Worm (Caenorhabditis elegans): ENCODE results near the gene C32B5.13.
A peak's percentile ranks its signal among the peaks of the same experiment; 100 is the strongest.

DNA sequence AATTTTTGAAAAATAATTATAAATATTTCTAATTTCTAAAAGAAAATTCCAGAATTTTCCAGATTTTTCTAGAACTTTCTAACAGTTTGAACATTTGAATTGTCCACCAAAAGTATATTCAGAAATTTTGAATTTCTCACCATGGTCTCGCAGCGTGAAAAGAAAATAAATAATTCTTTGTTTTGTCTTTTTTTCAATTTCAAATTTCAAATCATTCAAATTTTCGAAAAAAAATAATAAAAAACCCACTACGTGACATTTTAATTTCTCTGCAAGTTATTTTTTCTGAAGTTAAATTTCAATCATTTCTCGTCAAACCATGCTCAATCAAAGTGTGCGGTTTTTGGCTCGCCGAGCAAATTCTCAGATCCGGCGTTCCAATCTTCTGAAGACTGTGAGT lies 29.1 kb downstream of the C32B5.13 start, which contains the start of gene acs-15:
- TF ChIP-seq ama-1 (optimal IDR thresholded peaks at IDR 0.05) (no peak), unc-62 (GFP tag; optimal IDR thresholded peaks at IDR 0.05) (no peak), aly-2 (tag; optimal IDR thresholded peaks at IDR 0.05) (no peak), efl-1 (optimal IDR thresholded peaks at IDR 0.05) (no peak), efl-1 (GFP tag; optimal IDR thresholded peaks at IDR 0.05 in 1 of 2) (peak in 1 of 2 experiments; percentile 6), nhr-76 (tag; optimal IDR thresholded peaks at IDR 0.05) (no peak), sptf-1 (tag; optimal IDR thresholded peaks at IDR 0.05) (no peak), Y116A8C.19 (tag; optimal IDR thresholded peaks at IDR 0.05; ENCODE audit: borderline replicate concordance) (no peak), ztf-11 (tag; optimal IDR thresholded peaks at IDR 0.05) (no peak), unc-30 (tag; optimal IDR thresholded peaks at IDR 0.05) (no peak), snpc-4 (tag; optimal IDR thresholded peaks at IDR 0.05) (no peak), alr-1 (tag; optimal IDR thresholded peaks at IDR 0.05; ENCODE audit: borderline replicate concordance) (no peak), fkh-8 (tag; optimal IDR thresholded peaks at IDR 0.05) (no peak), lin-13 (GFP tag; optimal IDR thresholded peaks at IDR 0.05) (no peak), elt-3 (tag; optimal IDR thresholded peaks at IDR 0.05) (no peak)

Data from whole organism, L1 larva.